Worm (Caenorhabditis elegans) whole organism, L4 larva: ENCODE data around the gene Y41D4B.6.
A peak's percentile ranks its signal among the peaks of the same experiment; 100 is the strongest.

Experiments used
- D1046.2 ChIP-seq: fragments of 200-800 bp; sonication (Bioruptor generic); IDR thresholded peaks from 2 replicates; pipeline ENCODE4 v1.3.6; 2022; ENCODE audit warnings: missing genetic modification characterization, missing compliant biosample characterization
- F10B5.3 ChIP-seq: sonication (generic microtip); optimal IDR thresholded peaks from 2 replicates; lab custom pipeline; 2016; ENCODE audit warnings: mild to moderate bottlenecking, missing genetic modification characterization, missing compliant biosample characterization
- F49E8.2 ChIP-seq: sonication (generic microtip); optimal IDR thresholded peaks from 2 replicates; lab custom pipeline; 2016; ENCODE audit warnings: missing compliant biosample characterization, mild to moderate bottlenecking, missing genetic modification characterization, borderline replicate concordance
- T26A8.4 ChIP-seq: fragments of 200-800 bp; sonication (Bioruptor generic); IDR thresholded peaks from 2 replicates; pipeline ENCODE4 v1.3.6; 2022; ENCODE audit warnings: missing genetic modification characterization, missing compliant biosample characterization
- Y48G9A.11 ChIP-seq: fragments of 200-800 bp; sonication (Bioruptor generic); IDR thresholded peaks from 2 replicates; pipeline ENCODE4 v1.3.6; 2022; ENCODE audit warnings: missing genetic modification reagents, missing genetic modification characterization, missing compliant biosample characterization
- aha-1 ChIP-seq: fragments of 150-350 bp; peaks from one replicate; lab custom pipeline; 2014; ENCODE audit warnings: missing biosample characterization, missing genetic modification characterization
- attf-4 ChIP-seq: sonication (generic microtip); optimal IDR thresholded peaks from 3 replicates; lab custom pipeline; 2017; ENCODE audit warnings: missing biosample characterization, missing genetic modification characterization
- ceh-32 ChIP-seq: sonication (generic microtip); optimal IDR thresholded peaks from 2 replicates; lab custom pipeline; 2016; ENCODE audit warnings: mild to moderate bottlenecking, missing genetic modification characterization, missing compliant biosample characterization; ENCODE audit not compliant: poor library complexity
- ces-1 ChIP-seq: fragments of 150-350 bp; sonication (generic microtip); optimal IDR thresholded peaks from 4 replicates; lab custom pipeline; 2014; ENCODE audit warnings: missing biosample characterization, missing genetic modification reagents, missing genetic modification characterization
- daf-16 ChIP-seq, 3 experiments: sonication (generic microtip); optimal IDR thresholded peaks; 2 replicates each; lab custom pipeline; 2016 to 2017; ENCODE audit warnings: missing genetic modification characterization in 3 of 3, missing genetic modification reagents in 3 of 3, mild to moderate bottlenecking in 2 of 3, missing compliant biosample characterization in 2 of 3, missing biosample characterization in 1 of 3, moderate library complexity in 1 of 3
- dmd-8 ChIP-seq: fragments of 200-800 bp; sonication (Bioruptor generic); IDR thresholded peaks from 2 replicates; pipeline ENCODE4 v1.3.6; 2022; ENCODE audit warnings: missing genetic modification characterization, missing compliant biosample characterization
- dpl-1 ChIP-seq: fragments of 150-350 bp; optimal IDR thresholded peaks from 2 replicates; lab custom pipeline; 2014; ENCODE audit warnings: missing biosample characterization, missing genetic modification reagents, missing genetic modification characterization
- gei-8 ChIP-seq: fragments of 200-800 bp; sonication (Bioruptor generic); optimal IDR thresholded peaks from 2 replicates; lab custom pipeline; 2018; ENCODE audit warnings: mild to moderate bottlenecking, missing genetic modification characterization, missing compliant biosample characterization
- lin-1 ChIP-seq: fragments of 200-800 bp; sonication (Bioruptor generic); IDR thresholded peaks from 2 replicates; pipeline ENCODE4 v1.3.6; 2022; ENCODE audit warnings: missing genetic modification reagents, missing genetic modification characterization, missing compliant biosample characterization
- lin-13 ChIP-seq: fragments of 150-350 bp; optimal IDR thresholded peaks from 2 replicates; lab custom pipeline; 2014; ENCODE audit warnings: missing biosample characterization, missing genetic modification reagents, missing genetic modification characterization
- lin-15B ChIP-seq: fragments of 150-350 bp; sonication (generic microtip); optimal IDR thresholded peaks from 3 replicates; lab custom pipeline; 2014; ENCODE audit warnings: missing biosample characterization, missing genetic modification characterization
- lin-38 ChIP-seq: fragments of 200-800 bp; sonication (Bioruptor generic); IDR thresholded peaks from 2 replicates; pipeline ENCODE4 v1.3.6; 2022; ENCODE audit warnings: missing genetic modification reagents, missing genetic modification characterization, missing compliant biosample characterization
- lin-39 ChIP-seq: fragments of 150-350 bp; optimal IDR thresholded peaks from 2 replicates; lab custom pipeline; 2014; ENCODE audit warnings: missing biosample characterization, missing genetic modification reagents, missing genetic modification characterization
- lsy-2 ChIP-seq, 2 experiments: fragments of 150-350 bp in 1 of 2; sonication (generic microtip) in 1 of 2; optimal IDR thresholded peaks; 2 replicates each; lab custom pipeline; 2014 to 2017; ENCODE audit warnings: missing biosample characterization in 2 of 2, missing genetic modification characterization in 2 of 2
- mdl-1 ChIP-seq, 2 experiments: fragments of 150-350 bp in 1 of 2; sonication (generic microtip) in 1 of 2; optimal IDR thresholded peaks; 2 replicates each; lab custom pipeline; 2014 to 2017; ENCODE audit warnings: missing biosample characterization in 2 of 2, missing genetic modification characterization in 2 of 2
- mxl-2 ChIP-seq: fragments of 200-800 bp; sonication (Bioruptor generic); conservative IDR thresholded peaks from 2 replicates; pipeline ENCODE4 v1.3.6; 2022; ENCODE audit warnings: missing genetic modification reagents, missing genetic modification characterization, missing compliant biosample characterization
- nhr-10 ChIP-seq: fragments of 150-350 bp; optimal IDR thresholded peaks from 2 replicates; lab custom pipeline; 2014; ENCODE audit warnings: missing biosample characterization, missing genetic modification characterization
- nhr-11 ChIP-seq: fragments of 150-350 bp; optimal IDR thresholded peaks from 2 replicates; lab custom pipeline; 2014; ENCODE audit warnings: missing biosample characterization, missing genetic modification characterization
- nhr-111 ChIP-seq: fragments of 200-800 bp; sonication (Bioruptor generic); optimal IDR thresholded peaks from 2 replicates; lab custom pipeline; 2018; ENCODE audit warnings: mild to moderate bottlenecking, missing genetic modification characterization, missing compliant biosample characterization
- nhr-28 ChIP-seq: fragments of 150-350 bp; optimal IDR thresholded peaks from 2 replicates; lab custom pipeline; 2014; ENCODE audit warnings: missing biosample characterization, missing genetic modification characterization
- nhr-76 ChIP-seq: fragments of 150-350 bp; optimal IDR thresholded peaks from 2 replicates; lab custom pipeline; 2014; ENCODE audit warnings: missing biosample characterization, missing genetic modification characterization
- sdz-12 ChIP-seq: fragments of 200-800 bp; sonication (Bioruptor generic); optimal IDR thresholded peaks from 2 replicates; lab custom pipeline; 2018; ENCODE audit warnings: mild to moderate bottlenecking, missing genetic modification characterization, missing compliant biosample characterization
- set-16 ChIP-seq: fragments of 200-800 bp; sonication (Bioruptor generic); IDR thresholded peaks from 2 replicates; pipeline ENCODE4 v1.3.6; 2022; ENCODE audit warnings: missing genetic modification reagents, missing genetic modification characterization, missing compliant biosample characterization
- skn-1 ChIP-seq: fragments of 150-350 bp; optimal IDR thresholded peaks from 2 replicates; lab custom pipeline; 2014; ENCODE audit warnings: missing biosample characterization, missing genetic modification characterization
- snpc-4 ChIP-seq: fragments of 150-350 bp; optimal IDR thresholded peaks from 2 replicates; lab custom pipeline; 2014; ENCODE audit warnings: missing biosample characterization, missing genetic modification characterization
- spr-1 ChIP-seq: sonication (generic microtip); optimal IDR thresholded peaks from 2 replicates; lab custom pipeline; 2016; ENCODE audit warnings: mild to moderate bottlenecking, missing genetic modification characterization, missing compliant biosample characterization
- spr-3 ChIP-seq: fragments of 200-800 bp; sonication (Bioruptor generic); optimal IDR thresholded peaks from 2 replicates; lab custom pipeline; 2018; ENCODE audit warnings: mild to moderate bottlenecking, missing genetic modification characterization, missing compliant biosample characterization
- unc-39 ChIP-seq: sonication (generic microtip); optimal IDR thresholded peaks from 2 replicates; lab custom pipeline; 2017; ENCODE audit warnings: missing biosample characterization, missing genetic modification characterization
- vab-7 ChIP-seq: fragments of 200-800 bp; sonication (Bioruptor generic); IDR thresholded peaks from 2 replicates; pipeline ENCODE4 v1.3.6; 2022; ENCODE audit warnings: missing genetic modification reagents, missing genetic modification characterization, missing compliant biosample characterization
- zag-1 ChIP-seq: fragments of 150-350 bp; optimal IDR thresholded peaks from 2 replicates; lab custom pipeline; 2014; ENCODE audit warnings: missing biosample characterization, missing genetic modification characterization
- zfp-2 ChIP-seq: sonication (generic microtip); optimal IDR thresholded peaks from 2 replicates; lab custom pipeline; 2016; ENCODE audit warnings: mild to moderate bottlenecking, missing genetic modification characterization, missing compliant biosample characterization
- zfp-3 ChIP-seq: fragments of 200-800 bp; sonication (Bioruptor generic); conservative IDR thresholded peaks from 2 replicates; pipeline ENCODE4 v1.3.6; 2022; ENCODE audit warnings: missing genetic modification reagents, missing genetic modification characterization, missing compliant biosample characterization
- ztf-11 ChIP-seq: fragments of 150-350 bp; optimal IDR thresholded peaks from 2 replicates; lab custom pipeline; 2014; ENCODE audit warnings: missing biosample characterization, missing genetic modification characterization

The Y41D4B.6 gene

DNA sequence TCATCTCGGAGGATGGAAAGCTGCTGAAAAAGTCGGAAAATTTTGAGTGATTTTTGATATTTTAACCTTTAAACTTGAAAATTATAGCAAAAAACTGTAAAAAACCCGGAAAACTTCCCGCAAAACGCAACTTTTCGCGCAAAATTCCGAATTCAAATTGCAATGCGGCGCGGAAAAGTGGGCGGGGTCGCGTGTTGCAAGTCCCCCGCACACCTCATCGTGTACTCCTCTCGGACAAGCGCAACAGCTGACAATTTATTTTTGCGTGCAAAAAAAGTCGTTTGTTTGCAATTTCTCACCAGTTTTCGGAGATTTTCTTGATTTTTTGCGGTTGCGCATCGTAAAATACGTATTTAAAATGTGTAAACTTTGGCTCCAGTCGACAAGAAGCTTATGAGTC is 37.7 kb upstream of the Y41D4B.6 start, which contains the start of gene npp-8 (continued):
- TF ChIP-seq nhr-11 (tag; lab: Kevin White, UChicago) (peak; percentile 59), mxl-2 (GFP tag; lab: Robert Waterston, UW) (0 out of 2 replicates have a peak, but pooled peaks have one; percentile 48), lsy-2 (tag; optimal IDR thresholded peaks at IDR 0.05; lab: Kevin White, UChicago) (peak in 1 of 2 experiments; percentile 88), ztf-11 (no peak), T26A8.4 (GFP tag; lab: Robert Waterston, UW) (peak; percentile 86), nhr-111 (no peak), F10B5.3 (tag; lab: Kevin White, UChicago) (peak; percentile 33), lin-15B (tag; lab: Kevin White, UChicago) (peak; percentile 43)

ce11 chrIV:1597018-1597417 is 36.5 kb upstream of the Y41D4B.6 start, which contains the start of gene ced-2:
Gene ced-2 (plus strand): TSS chrIV:1597318.
- no peak for TF ChIP-seq F49E8.2 (tag; lab: Kevin White, UChicago)
- TF ChIP-seq lin-39 (tag; lab: Kevin White, UChicago) = no peak
- TF ChIP-seq spr-3 (GFP tag; lab: Kevin White, UChicago) = no peak
- TF ChIP-seq lin-15B (tag; lab: Kevin White, UChicago) = no peak
- TF ChIP-seq dmd-8 (GFP tag; lab: Robert Waterston, UW) = no peak
- TF ChIP-seq spr-1 = no peak
- TF ChIP-seq zag-1 (tag; lab: Kevin White, UChicago) = no peak
- TF ChIP-seq lin-38 (GFP tag; lab: Robert Waterston, UW) = no peak
- no peak for TF ChIP-seq lin-13 (GFP tag; lab: Kevin White, UChicago)
- no peak for TF ChIP-seq zfp-2 (tag; lab: Kevin White, UChicago)
- no peak for TF ChIP-seq nhr-111
- no peak for TF ChIP-seq vab-7
- TF ChIP-seq mdl-1 (tag; optimal IDR thresholded peaks at IDR 0.05; lab: Kevin White, UChicago) = no peak
- TF ChIP-seq, all 104 proteins: peak for 0

DNA sequence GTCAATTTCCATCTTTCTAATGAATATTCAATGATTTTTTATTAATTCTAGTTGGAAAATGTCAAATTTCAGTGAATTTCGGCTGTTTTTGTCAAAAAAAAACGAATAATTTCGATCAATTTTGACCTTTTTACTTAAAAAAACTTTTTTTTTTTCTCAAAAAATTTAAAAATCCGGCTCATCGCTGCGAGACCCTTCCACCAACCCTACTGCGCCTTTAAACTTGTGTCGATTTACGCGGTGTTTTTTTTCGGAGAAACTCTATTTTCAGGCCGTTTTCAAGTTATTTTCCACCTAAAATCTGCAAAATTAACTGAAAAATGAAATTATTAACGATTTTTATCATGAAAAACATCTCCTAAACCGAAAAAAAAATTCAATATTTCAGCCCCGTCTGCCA is 32.8 kb upstream of the Y41D4B.6 start:
- TF ChIP-seq ceh-32 (tag; lab: Kevin White, UChicago) = no peak
- no peak for TF ChIP-seq F10B5.3 (tag; lab: Kevin White, UChicago)
- peak; percentile 59 for TF ChIP-seq aha-1 (tag; lab: Kevin White, UChicago)
- no peak for TF ChIP-seq nhr-10 (tag; lab: Kevin White, UChicago)
- TF ChIP-seq skn-1 (tag; lab: Kevin White, UChicago) = no peak
- TF ChIP-seq unc-39 = no peak

DNA sequence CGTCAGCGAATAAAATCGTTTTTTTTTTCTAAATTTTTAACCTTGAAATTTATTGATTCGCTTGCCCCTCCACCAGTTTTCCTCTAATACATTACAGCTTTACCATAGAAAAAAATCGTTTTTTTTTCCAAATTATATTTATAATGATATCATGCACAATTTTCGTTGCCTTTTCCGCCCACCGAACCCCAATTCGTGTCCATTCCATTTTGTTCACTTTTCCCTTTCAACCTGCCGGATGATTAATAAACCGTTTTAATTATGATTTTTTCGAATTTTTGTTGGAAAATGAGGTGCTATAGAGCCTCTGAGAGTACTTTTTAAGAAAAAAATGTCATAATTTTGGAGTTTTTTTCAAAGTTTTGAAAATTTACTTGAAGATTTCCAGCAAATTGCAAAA is 32.2 kb upstream of the Y41D4B.6 start, which contains the start of gene set-23:
Gene set-23 (plus strand): TSS at position 301 of the 400 bp plus-strand sequence.
- TF ChIP-seq sdz-12 (no peak), daf-16 (GFP tag; optimal IDR thresholded peaks at IDR 0.05; lab: Kevin White, UChicago) (no peak), daf-16 (tag; optimal IDR thresholded peaks at IDR 0.05; lab: Kevin White, UChicago) (no peak), F49E8.2 (tag; lab: Kevin White, UChicago) (no peak), attf-4 (tag; lab: Kevin White, UChicago) (no peak), snpc-4 (tag; lab: Kevin White, UChicago) (no peak), spr-1 (no peak), ces-1 (GFP tag; lab: Kevin White, UChicago) (no peak), gei-8 (no peak), nhr-76 (tag; lab: Kevin White, UChicago) (no peak), zfp-3 (GFP tag; lab: Robert Waterston, UW) (no peak), dpl-1 (GFP tag; lab: Kevin White, UChicago) (no peak), Y48G9A.11 (no peak), nhr-28 (no peak), lin-1 (GFP tag; lab: Robert Waterston, UW) (no peak), aha-1 (tag; lab: Kevin White, UChicago) (no peak), D1046.2 (no peak), set-16 (GFP tag; lab: Robert Waterston, UW) (no peak)
